Fruit fly (Drosophila melanogaster) whole organism, embryonic: ENCODE measurements around the gene CG10445.
A peak's percentile ranks its signal among the peaks of the same experiment; 100 is the strongest.

ENCODE experiments used
- Aef1 ChIP-seq: fragments of 200-800 bp; sonication (Bioruptor generic); IDR thresholded peaks from 3 replicates; pipeline ENCODE4 v1.3.6; 2022; ENCODE audit warnings: missing biosample characterization, missing genetic modification characterization
- CG13894 ChIP-seq: fragments of 200-800 bp; sonication (Bioruptor generic); optimal IDR thresholded peaks from 3 replicates; lab custom pipeline; 2018; ENCODE audit warnings: missing biosample characterization, mild to moderate bottlenecking, missing genetic modification characterization, moderate library complexity
- CG14441 ChIP-seq: fragments of 200-800 bp; sonication (Bioruptor generic); IDR thresholded peaks from 2 replicates; pipeline ENCODE4 v1.3.6; 2022; ENCODE audit warnings: missing biosample characterization, missing genetic modification characterization
- CG15514 ChIP-seq: fragments of 200-800 bp; sonication (Bioruptor generic); optimal IDR thresholded peaks from 3 replicates; lab custom pipeline; 2017; ENCODE audit warnings: missing biosample characterization, missing genetic modification characterization, mild to moderate bottlenecking, moderate library complexity, missing genetic modification reagents
- CG15696 ChIP-seq: fragments of 200-800 bp; sonication (Bioruptor generic); optimal IDR thresholded peaks from 2 replicates; lab custom pipeline; 2019; ENCODE audit warnings: missing biosample characterization, mild to moderate bottlenecking, missing genetic modification characterization, moderate library complexity
- CG2116 ChIP-seq: fragments of 200-800 bp; sonication (Bioruptor generic); optimal IDR thresholded peaks from 3 replicates; lab custom pipeline; 2018; ENCODE audit warnings: missing biosample characterization, mild to moderate bottlenecking, missing genetic modification characterization
- CG5180 ChIP-seq: fragments of 200-800 bp; sonication (Bioruptor generic); optimal IDR thresholded peaks from 3 replicates; lab custom pipeline; 2017; ENCODE audit warnings: missing biosample characterization, missing genetic modification characterization, mild to moderate bottlenecking, moderate library complexity, missing genetic modification reagents
- CG6813 ChIP-seq: fragments of 200-800 bp; sonication (Bioruptor generic); optimal IDR thresholded peaks from 2 replicates; lab custom pipeline; 2017; ENCODE audit warnings: missing biosample characterization, missing genetic modification characterization, mild to moderate bottlenecking, moderate library complexity, missing genetic modification reagents
- CG8359 ChIP-seq: fragments of 200-800 bp; sonication (Bioruptor generic); optimal IDR thresholded peaks from 2 replicates; lab custom pipeline; 2017; ENCODE audit warnings: missing biosample characterization, mild to moderate bottlenecking, missing genetic modification characterization, borderline replicate concordance
- CG8944 ChIP-seq: fragments of 200-800 bp; sonication (Bioruptor generic); optimal IDR thresholded peaks from 3 replicates; lab custom pipeline; 2016; ENCODE audit warnings: missing biosample characterization, missing genetic modification characterization
- CG9215 ChIP-seq: fragments of 200-800 bp; sonication (Bioruptor generic); IDR thresholded peaks from 2 replicates; pipeline ENCODE4 v1.3.6; 2022; ENCODE audit warnings: missing biosample characterization, missing genetic modification characterization
- Deaf1 ChIP-seq: fragments of 200-800 bp; optimal IDR thresholded peaks from 3 replicates; lab custom pipeline; 2019; ENCODE audit warnings: missing biosample characterization, mild to moderate bottlenecking, missing genetic modification characterization, moderate library complexity
- Ets65A ChIP-seq: fragments of 200-800 bp; sonication (Bioruptor generic); peaks from one replicate; lab custom pipeline; 2016; ENCODE audit warnings: missing biosample characterization, missing genetic modification characterization
- Gug ChIP-seq: fragments of 200-800 bp; sonication (Bioruptor generic); IDR thresholded peaks from 4 replicates; pipeline ENCODE4 v1.3.6; 2022; ENCODE audit warnings: missing biosample characterization, missing genetic modification characterization
- Hr78 ChIP-seq, 2 experiments: fragments of 200-800 bp in 1 of 2; fragments of >200 bp in 1 of 2; sonication (Bioruptor generic) in 1 of 2; optimal IDR thresholded peaks; 2 replicates each; lab custom pipeline; 2017 to 2019; ENCODE audit warnings: missing biosample characterization in 2 of 2, missing genetic modification characterization in 2 of 2, mild to moderate bottlenecking in 1 of 2, moderate library complexity in 1 of 2
- MESR4 ChIP-seq: fragments of 200-800 bp; sonication (Bioruptor generic); optimal IDR thresholded peaks from 2 replicates; lab custom pipeline; 2018; ENCODE audit warnings: missing biosample characterization, mild to moderate bottlenecking, missing genetic modification characterization, moderate library complexity
- Meics ChIP-seq: fragments of 200-800 bp; sonication (Bioruptor generic); optimal IDR thresholded peaks from 2 replicates; lab custom pipeline; 2017; ENCODE audit warnings: missing biosample characterization, mild to moderate bottlenecking, missing genetic modification characterization
- Mrtf ChIP-seq: fragments of 200-800 bp; sonication (Bioruptor generic); IDR thresholded peaks from 3 replicates; pipeline ENCODE4 v1.3.6; 2022; ENCODE audit warnings: missing biosample characterization, missing genetic modification characterization
- Poxn ChIP-seq: fragments of 200-800 bp; sonication (Bioruptor generic); IDR thresholded peaks from 2 replicates; pipeline ENCODE4 v1.3.6; 2022; ENCODE audit warnings: missing biosample characterization, missing genetic modification characterization
- Ptx1 ChIP-seq: fragments of 200-800 bp; sonication (Bioruptor generic); IDR thresholded peaks from 2 replicates; pipeline ENCODE4 v1.3.6; 2022; ENCODE audit warnings: missing biosample characterization, missing genetic modification characterization
- YL-1 ChIP-seq: fragments of 200-800 bp; sonication (Bioruptor generic); optimal IDR thresholded peaks from 3 replicates; lab custom pipeline; 2017; ENCODE audit warnings: missing biosample characterization, mild to moderate bottlenecking, missing genetic modification characterization
- crp ChIP-seq, 2 experiments: fragments of 200-800 bp; sonication (Bioruptor generic); optimal IDR thresholded peaks; 2 replicates in 1 of 2; 3 replicates in 1 of 2; lab custom pipeline; 2017; ENCODE audit warnings: missing biosample characterization in 2 of 2, missing genetic modification characterization in 2 of 2, mild to moderate bottlenecking in 1 of 2, moderate library complexity in 1 of 2
- da ChIP-seq: fragments of 200-800 bp; sonication (Bioruptor generic); optimal IDR thresholded peaks from 2 replicates; lab custom pipeline; 2016; ENCODE audit warnings: missing biosample characterization, missing genetic modification characterization
- dmrt99B ChIP-seq: fragments of 200-800 bp; sonication (Bioruptor generic); optimal IDR thresholded peaks from 2 replicates; lab custom pipeline; 2018; ENCODE audit warnings: missing biosample characterization, mild to moderate bottlenecking, missing genetic modification characterization, moderate library complexity
- h ChIP-seq: fragments of >200 bp; optimal IDR thresholded peaks from 2 replicates; lab custom pipeline; 2017
- hb ChIP-seq: fragments of 200-800 bp; sonication (Bioruptor generic); IDR thresholded peaks from 3 replicates; pipeline ENCODE4 v1.3.6; 2022; ENCODE audit warnings: missing biosample characterization, missing genetic modification characterization; ENCODE audit not compliant: partially characterized antibody
- klu ChIP-seq: fragments of 200-800 bp; sonication (Bioruptor generic); IDR thresholded peaks from 2 replicates; pipeline ENCODE4 v1.3.6; 2022; ENCODE audit warnings: missing biosample characterization, missing genetic modification characterization
- pros ChIP-seq: fragments of 200-800 bp; sonication (Bioruptor generic); optimal IDR thresholded peaks from 3 replicates; lab custom pipeline; 2019; ENCODE audit warnings: missing biosample characterization, mild to moderate bottlenecking, missing genetic modification characterization, moderate library complexity
- row ChIP-seq: fragments of 200-800 bp; sonication (Bioruptor generic); IDR thresholded peaks from 3 replicates; pipeline ENCODE4 v1.3.6; 2022; ENCODE audit warnings: missing biosample characterization, missing genetic modification characterization
- sens ChIP-seq: fragments of 200-800 bp; sonication (Bioruptor generic); peaks from one replicate; lab custom pipeline; 2016; ENCODE audit warnings: missing biosample characterization, missing genetic modification characterization
- shn ChIP-seq: fragments of 200-800 bp; sonication (Bioruptor generic); optimal IDR thresholded peaks from 3 replicates; lab custom pipeline; 2016; ENCODE audit warnings: missing biosample characterization, missing genetic modification characterization
- slbo ChIP-seq: fragments of 200-800 bp; sonication (Bioruptor generic); IDR thresholded peaks from 2 replicates; pipeline ENCODE4 v1.3.6; 2022; ENCODE audit warnings: missing biosample characterization, missing genetic modification characterization
- so ChIP-seq: fragments of 200-800 bp; sonication (Bioruptor generic); IDR thresholded peaks from 3 replicates; pipeline ENCODE4 v1.3.6; 2022; ENCODE audit warnings: missing biosample characterization, missing genetic modification characterization
- tin ChIP-seq: fragments of 200-800 bp; sonication (Bioruptor generic); optimal IDR thresholded peaks from 3 replicates; lab custom pipeline; 2016; ENCODE audit warnings: missing biosample characterization, missing genetic modification characterization
- unpg ChIP-seq: fragments of 200-800 bp; sonication (Bioruptor generic); optimal IDR thresholded peaks from 3 replicates; lab custom pipeline; 2018; ENCODE audit warnings: missing biosample characterization, mild to moderate bottlenecking, missing genetic modification characterization, moderate library complexity
- vvl ChIP-seq: fragments of 200-800 bp; sonication (Bioruptor generic); IDR thresholded peaks from 2 replicates; pipeline ENCODE4 v1.3.6; 2022; ENCODE audit warnings: missing biosample characterization, missing genetic modification characterization

Gene CG10445

DNA sequence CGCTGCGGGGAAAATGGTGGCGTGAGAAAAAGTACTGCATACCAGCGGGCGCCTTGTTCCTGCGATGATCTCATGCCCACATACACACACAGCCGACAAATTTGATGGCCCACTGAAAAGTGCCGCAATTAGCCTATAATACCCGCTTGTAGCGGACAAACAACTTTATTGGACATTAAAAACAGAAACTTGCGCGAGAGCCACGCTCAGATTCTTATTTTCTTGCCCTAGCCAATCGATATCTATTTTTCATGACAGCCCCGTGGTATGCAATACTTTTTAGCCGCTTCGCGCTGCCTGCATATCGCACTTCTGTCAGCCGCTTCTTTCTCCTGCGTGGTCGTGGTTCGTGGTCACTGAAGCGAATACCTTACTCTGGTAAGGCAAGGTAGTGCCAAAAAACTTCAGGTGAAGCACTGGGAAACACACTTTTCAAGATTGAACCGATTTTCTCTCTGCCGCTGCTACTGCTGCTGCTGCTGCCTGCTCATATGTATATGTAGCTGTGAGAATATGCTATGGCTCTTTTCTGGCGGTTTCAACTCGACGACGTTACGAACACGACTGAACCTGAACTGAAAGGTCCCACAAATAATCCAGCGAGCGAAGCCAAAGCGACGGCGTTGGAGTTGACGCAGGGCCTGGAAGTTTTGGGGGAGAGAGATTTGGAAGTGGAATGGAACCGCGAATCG lies 33.8 kb downstream of the CG10445 start, which contains the start of gene CG17816 (continued):
- no peak for TF ChIP-seq hb (GFP tag; lab: Robert Waterston, UW)
- no peak for TF ChIP-seq Aef1 (GFP tag; lab: Robert Waterston, UW)
- TF ChIP-seq CG9215 = no peak
- TF ChIP-seq Ets65A (GFP tag; lab: Kevin White, UChicago) = peak; percentile 71
- no peak for TF ChIP-seq CG14441
- peak; percentile 19 for TF ChIP-seq MESR4
- no peak for TF ChIP-seq unpg (GFP tag; lab: Kevin White, UChicago)
- TF ChIP-seq CG15696 (tag; lab: Kevin White, UChicago) = no peak
- TF ChIP-seq dmrt99B (tag; lab: Kevin White, UChicago) = no peak
- TF ChIP-seq CG5180 (GFP tag; lab: Kevin White, UChicago) = peak; percentile 20
- no peak for TF ChIP-seq YL-1 (GFP tag; lab: Kevin White, UChicago)
- TF ChIP-seq so (GFP tag; lab: Robert Waterston, UW) = 0 out of 3 replicates have a peak, but pooled peaks have one; percentile 7
- no peak for TF ChIP-seq Ptx1 (GFP tag; lab: Robert Waterston, UW)
- no peak for TF ChIP-seq vvl (GFP tag; lab: Robert Waterston, UW)
- no peak for TF ChIP-seq CG6813 (GFP tag; lab: Kevin White, UChicago)
- TF ChIP-seq CG2116 (GFP tag; lab: Kevin White, UChicago) = no peak
- no peak for TF ChIP-seq CG8359 (GFP tag; lab: Kevin White, UChicago)
- no peak for TF ChIP-seq Mrtf (GFP tag; lab: Robert Waterston, UW)
- no peak for TF ChIP-seq tin (GFP tag; lab: Kevin White, UChicago)
- no peak for TF ChIP-seq Hr78 (GFP tag; optimal IDR thresholded peaks at IDR 0.05; lab: Kevin White, UChicago)
- TF ChIP-seq h (lab: Kevin White, UChicago) = no peak

dm6 chr3R:7884433-7884832 lies 35.7 kb downstream of the CG10445 start:
- TF ChIP-seq da (GFP tag; lab: Kevin White, UChicago) (no peak), slbo (GFP tag; lab: Robert Waterston, UW) (no peak), Poxn (GFP tag; lab: Robert Waterston, UW) (no peak), CG8944 (GFP tag; lab: Kevin White, UChicago) (no peak), sens (peak; percentile 52), CG14441 (no peak), Meics (GFP tag; lab: Kevin White, UChicago) (no peak), Deaf1 (tag; lab: Kevin White, UChicago) (peak; percentile 23), shn (no peak), CG13894 (tag; lab: Kevin White, UChicago) (peak; percentile 21), CG15514 (GFP tag; lab: Kevin White, UChicago) (peak; percentile 56), klu (GFP tag; lab: Robert Waterston, UW) (no peak), pros (GFP tag; lab: Kevin White, UChicago) (no peak), row (GFP tag; lab: Robert Waterston, UW) (peak; percentile 23; the same call in 1 of the 3 replicates), so (GFP tag; lab: Robert Waterston, UW) (no peak), Gug (GFP tag; lab: Robert Waterston, UW) (no peak), crp (GFP tag; optimal IDR thresholded peaks at IDR 0.05; lab: Kevin White, UChicago) (peak in 1 of 2 experiments; percentile 14)
